Worm (Caenorhabditis elegans) whole organism, midembryonic: Measurements from ENCODE around the gene kcc-3.

Source experiments
- cog-1 ChIP-seq: sonication (generic microtip); optimal IDR thresholded peaks from 2 replicates; lab custom pipeline; 2016; ENCODE audit warnings: missing genetic modification characterization, missing compliant biosample characterization
- flt-1 ChIP-seq: fragments of 200-800 bp; sonication (Bioruptor generic); IDR thresholded peaks from 2 replicates; pipeline ENCODE4 v1.3.6; 2022; ENCODE audit warnings: missing genetic modification characterization, missing compliant biosample characterization
- klf-2 ChIP-seq: fragments of 200-800 bp; sonication (Bioruptor generic); conservative IDR thresholded peaks from 2 replicates; pipeline ENCODE4 v1.3.6; 2022; ENCODE audit warnings: missing genetic modification reagents, missing genetic modification characterization, missing compliant biosample characterization
- tab-1 ChIP-seq: fragments of 200-800 bp; sonication (Bioruptor generic); IDR thresholded peaks from 2 replicates; pipeline ENCODE4 v1.3.6; 2022; ENCODE audit warnings: missing genetic modification characterization, missing compliant biosample characterization
- ztf-29 ChIP-seq: fragments of 200-800 bp; sonication (Bioruptor generic); IDR thresholded peaks from 2 replicates; pipeline ENCODE4 v1.3.6; 2022; ENCODE audit warnings: missing genetic modification reagents, missing genetic modification characterization, missing compliant biosample characterization

DNA sequence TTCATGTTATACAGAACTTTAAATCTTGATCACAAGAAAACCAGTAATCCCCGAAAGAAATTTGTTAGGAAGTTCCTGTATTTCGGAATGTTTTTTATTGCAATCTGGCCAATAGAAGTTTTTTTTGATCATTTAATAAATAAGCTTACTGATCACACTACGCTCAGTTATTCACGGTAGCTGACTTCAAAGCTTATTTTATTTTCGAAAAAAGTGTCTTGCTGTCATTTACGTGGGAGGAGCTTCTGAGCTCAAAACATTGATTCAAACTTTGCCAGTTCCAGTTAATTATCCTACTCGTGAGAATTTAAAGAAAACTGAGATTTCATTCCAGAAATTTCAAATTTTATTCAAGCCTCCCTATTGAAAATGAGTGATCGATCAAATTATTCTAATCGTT, 1.8 kb downstream of the kcc-3 start, which contains the start of gene srd-54:
- TF ChIP-seq ztf-29 (no peak), flt-1 (GFP tag; lab: Robert Waterston, UW) (no peak), klf-2 (GFP tag; lab: Robert Waterston, UW) (no peak), cog-1 (no peak), tab-1 (GFP tag; lab: Robert Waterston, UW) (no peak)
